Worm (Caenorhabditis elegans) whole organism, L4/young adult: ENCODE results near the gene F12A10.6.

Source experiments
- W03F9.2 ChIP-seq: fragments of 150-350 bp; optimal IDR thresholded peaks from 2 replicates; lab custom pipeline; 2014; ENCODE audit warnings: missing biosample characterization, missing genetic modification characterization
- him-1 ChIP-seq: sonication (generic microtip); optimal IDR thresholded peaks from 2 replicates; lab custom pipeline; 2016; ENCODE audit warnings: missing genotype, missing genetic modification reagents, missing genetic modification characterization, missing compliant biosample characterization

DNA sequence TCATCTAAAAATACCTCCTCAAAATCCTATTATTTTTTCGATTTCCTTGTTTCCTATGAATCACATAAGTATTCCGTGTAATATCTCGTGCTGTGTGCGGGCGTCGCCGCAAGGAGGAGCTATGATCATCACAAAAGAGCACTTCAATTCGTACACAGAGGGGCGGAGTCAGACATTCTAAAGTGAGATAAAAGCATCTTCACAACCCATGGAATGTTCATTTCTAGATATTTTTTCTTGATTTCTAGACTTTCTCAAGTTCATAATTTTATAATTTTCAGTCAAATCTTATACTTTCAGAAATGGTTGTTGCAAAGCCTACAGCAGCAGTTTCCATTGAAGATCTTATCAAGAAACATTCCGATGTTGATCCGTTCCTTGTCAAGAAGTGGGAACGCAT lies 46.9 kb downstream of the F12A10.6 start, which contains the start of gene cex-1:
- TF ChIP-seq W03F9.2 (tag; lab: Kevin White, UChicago), result no peak
- TF ChIP-seq him-1 (tag; lab: Kevin White, UChicago), result no peak
